Fruit fly (Drosophila melanogaster) whole organism, pupa: ENCODE data around the gene Sap-r.
A peak's percentile ranks its signal among the peaks of the same experiment; 100 is the strongest.

Experiments used
- CG10348 ChIP-seq: fragments of 200-800 bp; sonication (Bioruptor generic); IDR thresholded peaks from 2 replicates; pipeline ENCODE4 v1.3.6; 2022; ENCODE audit warnings: missing biosample characterization, missing genetic modification characterization
- CG12605 ChIP-seq: fragments of 200-800 bp; sonication (Bioruptor generic); IDR thresholded peaks from 2 replicates; pipeline ENCODE4 v1.3.6; 2022; ENCODE audit warnings: missing biosample characterization, missing genetic modification characterization
- CG13204 ChIP-seq: fragments of 200-800 bp; sonication (Bioruptor generic); optimal IDR thresholded peaks from 2 replicates; lab custom pipeline; 2018; ENCODE audit warnings: missing biosample characterization, mild to moderate bottlenecking, missing genetic modification characterization, moderate library complexity
- CG14655 ChIP-seq: fragments of 200-800 bp; sonication (Bioruptor generic); optimal IDR thresholded peaks from 3 replicates; lab custom pipeline; 2017; ENCODE audit warnings: mild to moderate bottlenecking, missing biosample characterization, missing genetic modification reagents, missing genetic modification characterization
- CG15710 ChIP-seq: fragments of 200-800 bp; sonication (Bioruptor generic); optimal IDR thresholded peaks from 2 replicates; lab custom pipeline; 2018; ENCODE audit warnings: missing biosample characterization, mild to moderate bottlenecking, missing genetic modification characterization, moderate library complexity
- CG17806 ChIP-seq: fragments of 200-800 bp; sonication (Bioruptor generic); optimal IDR thresholded peaks from 2 replicates; lab custom pipeline; 2018; ENCODE audit warnings: missing biosample characterization, mild to moderate bottlenecking, missing genetic modification characterization, moderate library complexity
- CG32121 ChIP-seq: fragments of 200-800 bp; sonication (Bioruptor generic); IDR thresholded peaks from 2 replicates; pipeline ENCODE4 v1.3.6; 2022; ENCODE audit warnings: missing biosample characterization, missing genetic modification characterization
- CG34367 ChIP-seq: fragments of 200-800 bp; sonication (Bioruptor generic); optimal IDR thresholded peaks from 2 replicates; lab custom pipeline; 2018; ENCODE audit warnings: missing biosample characterization, mild to moderate bottlenecking, missing genetic modification characterization
- CG4496 ChIP-seq: fragments of 200-800 bp; sonication (Bioruptor generic); IDR thresholded peaks from 3 replicates; pipeline ENCODE4 v1.3.6; 2022; ENCODE audit warnings: missing biosample characterization, missing genetic modification characterization
- CG8159 ChIP-seq: fragments of 200-800 bp; sonication (Bioruptor generic); optimal IDR thresholded peaks from 3 replicates; lab custom pipeline; 2018; ENCODE audit warnings: missing biosample characterization, mild to moderate bottlenecking, missing genetic modification characterization, moderate library complexity
- CG8301 ChIP-seq: fragments of 200-800 bp; sonication (Bioruptor generic); optimal IDR thresholded peaks from 2 replicates; lab custom pipeline; 2018; ENCODE audit warnings: missing biosample characterization, mild to moderate bottlenecking, missing genetic modification characterization
- CG9948 ChIP-seq: fragments of 200-800 bp; sonication (Bioruptor generic); optimal IDR thresholded peaks from 2 replicates; lab custom pipeline; 2018; ENCODE audit warnings: missing biosample characterization, mild to moderate bottlenecking, missing genetic modification characterization, moderate library complexity
- D1 ChIP-seq: fragments of 200-800 bp; sonication (Bioruptor generic); optimal IDR thresholded peaks from 2 replicates; lab custom pipeline; 2018; ENCODE audit warnings: missing biosample characterization, mild to moderate bottlenecking, missing genetic modification characterization, moderate library complexity
- EcR ChIP-seq: fragments of 200-800 bp; sonication (Bioruptor generic); optimal IDR thresholded peaks from 3 replicates; lab custom pipeline; 2019; ENCODE audit warnings: missing biosample characterization, missing genetic modification characterization, mild to moderate bottlenecking, moderate library complexity, missing genetic modification reagents
- Ets98B ChIP-seq: fragments of 200-800 bp; sonication (Bioruptor generic); IDR thresholded peaks from 2 replicates; pipeline ENCODE4 v1.3.6; 2022; ENCODE audit warnings: missing biosample characterization, missing genetic modification characterization
- Pif1A ChIP-seq: fragments of 200-800 bp; sonication (Bioruptor generic); optimal IDR thresholded peaks from 3 replicates; lab custom pipeline; 2016; ENCODE audit warnings: missing biosample characterization, missing genetic modification characterization
- Pif1B ChIP-seq: fragments of 200-800 bp; sonication (Bioruptor generic); optimal IDR thresholded peaks from 3 replicates; lab custom pipeline; 2016; ENCODE audit warnings: missing biosample characterization, missing genetic modification characterization
- Snoo ChIP-seq: fragments of 200-800 bp; sonication (Bioruptor generic); optimal IDR thresholded peaks from 3 replicates; lab custom pipeline; 2017; ENCODE audit warnings: missing biosample characterization, mild to moderate bottlenecking, missing genetic modification characterization, inconsistent platforms
- fd96Ca ChIP-seq: fragments of 200-800 bp; sonication (Bioruptor generic); IDR thresholded peaks from 3 replicates; pipeline ENCODE4 v1.3.6; 2022; ENCODE audit warnings: missing biosample characterization, missing genetic modification characterization
- gl ChIP-seq: fragments of 200-800 bp; sonication (Bioruptor generic); optimal IDR thresholded peaks from 2 replicates; lab custom pipeline; 2018; ENCODE audit warnings: missing biosample characterization, mild to moderate bottlenecking, missing genetic modification characterization
- rn ChIP-seq: fragments of 200-800 bp; sonication (Bioruptor generic); IDR thresholded peaks from 2 replicates; pipeline ENCODE4 v1.3.6; 2022; ENCODE audit warnings: missing biosample characterization, missing genetic modification characterization

The Sap-r gene

dm6 chr3R:30883403-30883802 is 5.5 kb downstream of the Sap-r start, which contains the start of gene CG15547:
CG15547 (minus strand) TSS chr3R:30883503.
- TF ChIP-seq CG9948 (tag; lab: Kevin White, UChicago) (no peak), CG32121 (GFP tag; lab: Robert Waterston, UW) (no peak), CG8159 (tag; lab: Kevin White, UChicago) (no peak), CG12605 (no peak), CG15710 (no peak), CG4496 (GFP tag; lab: Robert Waterston, UW) (no peak), CG14655 (GFP tag; lab: Kevin White, UChicago) (no peak), fd96Ca (GFP tag; lab: Robert Waterston, UW) (no peak), Snoo (tag; lab: Kevin White, UChicago) (no peak), Ets98B (GFP tag; lab: Robert Waterston, UW) (no peak), CG17806 (tag; lab: Kevin White, UChicago) (no peak), CG34367 (tag; lab: Kevin White, UChicago) (no peak), EcR (no peak), D1 (tag; lab: Kevin White, UChicago) (no peak), CG8301 (no peak), rn (GFP tag; lab: Robert Waterston, UW) (no peak), Pif1A (GFP tag; lab: Kevin White, UChicago) (no peak), CG13204 (GFP tag; lab: Kevin White, UChicago) (no peak), CG10348 (GFP tag; lab: Robert Waterston, UW) (no peak)

dm6 chr3R:30880894-30881293 is 8.0 kb downstream of the Sap-r start, which contains the start of gene CG12071:
CG12071 (minus strand) TSS chr3R:30881027.
- TF ChIP-seq CG32121 (GFP tag; lab: Robert Waterston, UW) (no peak), CG4496 (GFP tag; lab: Robert Waterston, UW) (peak; percentile 27; the same call in 1 of the 3 replicates), CG12605 (no peak), CG13204 (GFP tag; lab: Kevin White, UChicago) (peak; percentile 12)

- TF ChIP-seq CG34367 (tag; lab: Kevin White, UChicago) (no peak), CG8159 (tag; lab: Kevin White, UChicago) (no peak), CG12605 (no peak), CG4496 (GFP tag; lab: Robert Waterston, UW) (no peak), CG8301 (no peak), CG13204 (GFP tag; lab: Kevin White, UChicago) (no peak), CG10348 (GFP tag; lab: Robert Waterston, UW) (no peak), EcR (no peak), CG32121 (GFP tag; lab: Robert Waterston, UW) (no peak), fd96Ca (GFP tag; lab: Robert Waterston, UW) (no peak)
These were observed 8.8 kb downstream of the Sap-r start for dm6 chr3R:30880024-30880423.

- TF ChIP-seq fd96Ca (GFP tag; lab: Robert Waterston, UW) = no peak
- TF ChIP-seq CG14655 (GFP tag; lab: Kevin White, UChicago) = no peak
- no peak for TF ChIP-seq CG8301
- TF ChIP-seq Ets98B (GFP tag; lab: Robert Waterston, UW) = no peak
- no peak for TF ChIP-seq Pif1B
- TF ChIP-seq CG32121 (GFP tag; lab: Robert Waterston, UW) = no peak
- TF ChIP-seq CG15710 = no peak
- TF ChIP-seq D1 (tag; lab: Kevin White, UChicago) = no peak
- TF ChIP-seq CG4496 (GFP tag; lab: Robert Waterston, UW) = no peak
- no peak for TF ChIP-seq CG8159 (tag; lab: Kevin White, UChicago)
- no peak for TF ChIP-seq Pif1A (GFP tag; lab: Kevin White, UChicago)
- TF ChIP-seq EcR = no peak
- TF ChIP-seq CG12605 = no peak
- TF ChIP-seq CG13204 (GFP tag; lab: Kevin White, UChicago) = no peak
- no peak for TF ChIP-seq Snoo (tag; lab: Kevin White, UChicago)
- no peak for TF ChIP-seq CG9948 (tag; lab: Kevin White, UChicago)
- TF ChIP-seq CG17806 (tag; lab: Kevin White, UChicago) = no peak
- no peak for TF ChIP-seq CG34367 (tag; lab: Kevin White, UChicago)
- TF ChIP-seq gl (tag; lab: Kevin White, UChicago) = no peak
- TF ChIP-seq rn (GFP tag; lab: Robert Waterston, UW) = no peak
These were observed 10.8 kb downstream of the Sap-r start for dm6 chr3R:30878105-30878504.

dm6 chr3R:30876136-30876683 is 12.7 kb downstream of the Sap-r start, which contains the start of gene CG15546:
CG15546 (minus strand) TSS chr3R:30876186.
- TF ChIP-seq CG34367 (tag; lab: Kevin White, UChicago) = no peak
- TF ChIP-seq CG9948 (tag; lab: Kevin White, UChicago) = no peak
- no peak for TF ChIP-seq CG8159 (tag; lab: Kevin White, UChicago)
- no peak for TF ChIP-seq CG13204 (GFP tag; lab: Kevin White, UChicago)
- TF ChIP-seq CG8301 = no peak
- TF ChIP-seq CG15710 = no peak
- no peak for TF ChIP-seq EcR
- TF ChIP-seq D1 (tag; lab: Kevin White, UChicago) = no peak
- TF ChIP-seq Pif1B = no peak
- no peak for TF ChIP-seq Pif1A (GFP tag; lab: Kevin White, UChicago)
- TF ChIP-seq CG17806 (tag; lab: Kevin White, UChicago) = no peak
- TF ChIP-seq Snoo (tag; lab: Kevin White, UChicago) = no peak
- peak; percentile 59; the same call in 1 of the 2 replicates for TF ChIP-seq CG10348 (GFP tag; lab: Robert Waterston, UW)
- TF ChIP-seq Ets98B (GFP tag; lab: Robert Waterston, UW) = peak; percentile 79
- TF ChIP-seq CG14655 (GFP tag; lab: Kevin White, UChicago) = no peak
- peak; percentile 87 for TF ChIP-seq fd96Ca (GFP tag; lab: Robert Waterston, UW)
- TF ChIP-seq CG12605 = peak; percentile 32; the same call in 1 of the 2 replicates
- TF ChIP-seq CG32121 (GFP tag; lab: Robert Waterston, UW) = peak; percentile 88
- peak; percentile 78 for TF ChIP-seq CG4496 (GFP tag; lab: Robert Waterston, UW)
- no peak for TF ChIP-seq rn (GFP tag; lab: Robert Waterston, UW)
- no peak for TF ChIP-seq gl (tag; lab: Kevin White, UChicago)
